Fruit fly (Drosophila melanogaster): ENCODE measurements around the gene CG34244.

Gene CG34244

DNA sequence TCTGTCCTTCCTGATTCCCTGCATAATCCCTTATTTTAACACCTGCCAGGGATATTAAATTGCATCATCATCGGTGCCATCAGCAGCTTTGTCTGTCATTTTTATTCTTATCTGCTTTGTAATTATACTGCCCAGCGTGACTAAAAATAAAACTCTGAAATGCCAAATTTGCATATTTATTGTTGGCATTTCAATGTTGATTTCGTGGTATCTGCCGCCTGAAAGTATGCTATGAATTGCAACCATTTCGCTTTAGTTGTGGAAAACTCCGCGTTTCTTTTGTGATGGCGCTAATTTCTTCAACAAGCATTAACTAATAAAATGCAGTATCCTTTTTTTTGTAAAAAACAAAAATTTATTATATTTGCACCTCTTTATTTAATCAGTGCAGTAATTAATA, at the start of gene CG34244:
Gene CG34244, minus strand, starts transcription at position 122 of the 400 bp plus-strand sequence.
- no peak for TF ChIP-seq noc (tag; optimal IDR thresholded peaks at IDR 0.05)

dm6 chr3L:14282139-14282538, 46.4 kb upstream of the CG34244 start:
- TF ChIP-seq noc (tag; optimal IDR thresholded peaks at IDR 0.05) = no peak

dm6 chr3L:14276129-14276528, 40.4 kb upstream of the CG34244 start:
- TF ChIP-seq noc (tag; optimal IDR thresholded peaks at IDR 0.05) = no peak

DNA sequence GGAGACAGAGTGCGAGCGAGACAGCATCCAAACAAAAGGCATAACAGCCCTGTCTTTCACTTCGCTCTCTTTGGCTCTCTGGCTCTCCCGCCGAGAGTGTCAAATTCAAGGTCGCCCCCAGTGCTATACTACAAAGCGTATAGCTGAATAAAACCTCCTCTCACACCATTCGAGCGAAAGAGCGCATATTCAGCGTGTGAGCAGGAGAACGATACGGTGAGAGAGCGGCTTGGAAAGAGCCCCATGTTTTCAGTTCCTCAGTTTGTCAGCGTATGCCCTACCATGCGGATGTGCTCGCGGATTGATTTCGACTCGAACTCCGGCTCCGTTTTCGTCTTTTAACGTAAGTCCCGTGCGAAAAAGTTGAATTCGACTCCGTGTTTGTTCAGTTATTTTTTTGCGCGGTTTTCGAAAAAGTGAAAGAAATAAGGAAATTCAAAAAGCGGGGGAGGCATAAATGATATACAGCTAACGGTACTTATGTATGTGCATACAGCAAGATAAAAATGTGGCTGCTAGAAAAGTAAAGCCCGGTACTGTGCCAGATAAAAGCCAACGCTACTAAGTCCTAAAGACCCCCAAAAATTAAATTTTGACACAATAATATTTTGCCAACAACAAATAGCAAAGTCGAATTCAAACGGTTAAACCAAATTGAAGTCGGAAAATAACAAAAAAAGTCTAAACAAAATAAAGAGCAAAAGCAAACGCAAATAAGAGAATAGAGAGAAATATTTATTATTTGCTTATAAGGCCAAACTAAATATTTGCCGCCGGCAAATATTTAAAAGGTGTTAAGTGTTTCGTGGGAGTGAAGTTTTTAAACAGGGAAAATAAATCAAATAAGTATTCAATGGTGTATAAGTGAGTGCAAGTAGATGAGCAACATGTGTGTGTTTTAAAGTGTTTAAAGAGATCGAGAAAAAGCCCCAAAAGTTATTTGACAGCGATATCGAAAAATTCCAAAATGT, 38.6 kb upstream of the CG34244 start, which contains the start of gene fz:
Gene fz, plus strand, starts transcription at position 256 of the 971 bp plus-strand sequence.
- no peak for TF ChIP-seq noc (tag; optimal IDR thresholded peaks at IDR 0.05)

- peak; percentile 85 for TF ChIP-seq noc (tag; optimal IDR thresholded peaks at IDR 0.05)
Observed at dm6 chr3L:14272109-14273070, 36.6 kb upstream of the CG34244 start.

DNA sequence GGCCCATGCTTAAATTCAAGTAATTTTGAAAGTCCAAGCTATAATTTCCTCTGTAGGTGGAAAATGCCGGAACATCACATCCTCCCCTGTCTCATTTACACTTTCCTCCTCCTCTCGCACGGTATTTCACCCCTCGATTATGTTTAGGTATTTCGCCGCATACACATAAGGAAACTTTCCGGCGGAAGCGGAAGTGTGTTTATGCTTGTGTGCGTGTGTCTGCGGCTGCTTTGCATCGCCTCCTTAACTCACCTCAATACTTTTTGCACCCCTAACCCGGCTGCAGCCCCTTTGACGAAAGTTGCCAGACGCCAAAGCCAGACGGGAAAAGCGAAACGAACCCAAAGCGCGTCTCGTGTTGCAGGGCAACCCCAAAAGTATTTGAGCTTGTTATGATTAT, 27.0 kb upstream of the CG34244 start:
- TF ChIP-seq noc (tag; optimal IDR thresholded peaks at IDR 0.05) = no peak

- no peak for TF ChIP-seq noc (tag; optimal IDR thresholded peaks at IDR 0.05)
Observed at dm6 chr3L:14253455-14253854, 17.7 kb upstream of the CG34244 start.

DNA sequence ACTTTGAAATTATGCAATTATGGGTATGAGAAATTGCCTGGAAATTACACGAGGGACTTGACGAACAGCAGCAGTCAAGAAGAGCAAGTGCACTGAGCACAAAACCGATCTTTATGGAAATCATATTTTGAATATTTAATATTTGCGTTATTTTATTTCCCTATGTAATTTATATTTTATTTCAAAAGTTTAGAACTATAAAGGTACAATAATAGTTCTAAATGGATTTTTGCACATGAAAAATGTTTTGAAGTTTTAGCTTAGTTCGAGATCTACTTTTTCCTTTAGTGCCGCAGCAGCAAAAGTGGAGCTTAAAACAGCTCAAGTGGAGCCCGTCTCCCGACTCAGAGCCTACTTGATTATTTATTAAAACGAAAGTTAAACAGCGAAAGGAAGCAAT, 5.3 kb upstream of the CG34244 start:
- TF ChIP-seq noc (tag; optimal IDR thresholded peaks at IDR 0.05) = no peak

dm6 chr3L:14239325-14239724, 3.6 kb upstream of the CG34244 start:
- TF ChIP-seq noc (tag; optimal IDR thresholded peaks at IDR 0.05) = no peak

- no peak for TF ChIP-seq noc (tag; optimal IDR thresholded peaks at IDR 0.05)
Observed at dm6 chr3L:14236335-14236734, 594 bp upstream of the CG34244 start, which contains the start of gene CG7906. Gene CG7906, plus strand, starts transcription at chr3L:14236635.

dm6 chr3L:14233169-14233568, 2.6 kb downstream of the CG34244 start, which contains the start of gene CG7924:
Gene CG7924, plus strand, starts transcription at chr3L:14233469.
- TF ChIP-seq noc (tag; optimal IDR thresholded peaks at IDR 0.05) = no peak

dm6 chr3L:14229481-14229880, 6.3 kb downstream of the CG34244 start:
- TF ChIP-seq noc (tag; optimal IDR thresholded peaks at IDR 0.05) = no peak

- no peak for TF ChIP-seq noc (tag; optimal IDR thresholded peaks at IDR 0.05)
Observed at dm6 chr3L:14229069-14229468, 6.7 kb downstream of the CG34244 start.

dm6 chr3L:14223450-14223849, 12.3 kb downstream of the CG34244 start:
- no peak for TF ChIP-seq noc (tag; optimal IDR thresholded peaks at IDR 0.05)

DNA sequence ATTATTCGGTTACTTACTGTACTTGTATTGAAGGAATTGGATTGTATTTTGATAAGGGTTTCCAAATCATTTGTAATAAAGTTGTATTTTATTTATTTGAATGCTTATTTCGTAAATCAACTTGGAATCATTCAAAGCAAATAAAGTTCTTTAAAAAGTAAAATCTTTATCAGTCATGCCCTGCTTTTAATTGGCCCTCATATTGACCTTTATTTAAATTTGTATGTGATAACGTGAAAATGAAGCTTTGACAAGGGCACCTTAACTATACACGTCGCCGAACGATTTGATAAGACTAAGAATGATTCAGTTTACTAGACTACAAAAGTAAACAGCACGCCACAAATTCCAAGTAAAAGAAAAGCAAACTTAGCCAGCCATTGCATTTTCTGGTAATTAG, 13.5 kb downstream of the CG34244 start:
- TF ChIP-seq noc (tag; optimal IDR thresholded peaks at IDR 0.05) = no peak
